Worm (Caenorhabditis elegans) whole organism, late embryonic: ENCODE measurements around the gene rbbp-5.

Source experiments
- ceh-24 ChIP-seq: sonication (generic microtip); optimal IDR thresholded peaks from 2 replicates; lab custom pipeline; 2016; ENCODE audit warnings: mild to moderate bottlenecking, missing genetic modification characterization, missing compliant biosample characterization
- fax-1 ChIP-seq: sonication (generic microtip); optimal IDR thresholded peaks from 2 replicates; lab custom pipeline; 2016; ENCODE audit warnings: missing genotype, missing genetic modification characterization, missing compliant biosample characterization
- fkh-10 ChIP-seq: fragments of 150-350 bp; optimal IDR thresholded peaks from 2 replicates; lab custom pipeline; 2014; ENCODE audit warnings: missing biosample characterization, missing genetic modification reagents, missing genetic modification characterization
- hlh-8 ChIP-seq: sonication (generic microtip); optimal IDR thresholded peaks from 2 replicates; lab custom pipeline; 2016; ENCODE audit warnings: missing genotype, missing genetic modification characterization, missing compliant biosample characterization
- pha-4 ChIP-seq: fragments of 150-350 bp; optimal IDR thresholded peaks from 2 replicates; lab custom pipeline; 2018; ENCODE audit warnings: missing biosample characterization, missing genetic modification reagents, missing genetic modification characterization
- pqm-1 ChIP-seq: sonication (generic microtip); optimal IDR thresholded peaks from 2 replicates; lab custom pipeline; 2016; ENCODE audit warnings: missing genetic modification characterization, missing compliant biosample characterization

- TF ChIP-seq ceh-24 (tag; lab: Kevin White, UChicago) (no peak), pqm-1 (tag; lab: Kevin White, UChicago) (no peak), fkh-10 (GFP tag; lab: Kevin White, UChicago) (no peak), pha-4 (tag; lab: Kevin White, UChicago) (no peak), hlh-8 (tag; lab: Kevin White, UChicago) (no peak), fax-1 (no peak)
Observed at ce11 chrII:6139484-6139883, 41.9 kb downstream of the rbbp-5 start.
